Worm (Caenorhabditis elegans) whole organism, late embryonic: ENCODE results near the gene csp-2.
A peak's percentile ranks its signal among the peaks of the same experiment; 100 is the strongest.

Experiments
- F13H6.1 ChIP-seq: sonication (generic microtip); optimal IDR thresholded peaks from 2 replicates; lab custom pipeline; 2016; ENCODE audit warnings: missing genetic modification characterization, missing compliant biosample characterization
- K02D7.2 ChIP-seq: sonication (generic microtip); optimal IDR thresholded peaks from 2 replicates; lab custom pipeline; 2017; ENCODE audit warnings: mild to moderate bottlenecking, missing genetic modification characterization, missing compliant biosample characterization
- K09A11.1 ChIP-seq: sonication (generic microtip); optimal IDR thresholded peaks from 2 replicates; lab custom pipeline; 2017; ENCODE audit warnings: antibody characterized with exemption, mild to moderate bottlenecking, missing genetic modification characterization, missing compliant biosample characterization; ENCODE audit not compliant: insufficient read depth
- ceh-14 ChIP-seq: sonication (generic microtip); optimal IDR thresholded peaks from 2 replicates; lab custom pipeline; 2016; ENCODE audit warnings: missing genotype, missing genetic modification characterization, missing compliant biosample characterization
- ceh-18 ChIP-seq: sonication (generic microtip); optimal IDR thresholded peaks from 2 replicates; lab custom pipeline; 2016; ENCODE audit warnings: missing genetic modification characterization, missing compliant biosample characterization
- ceh-24 ChIP-seq: sonication (generic microtip); optimal IDR thresholded peaks from 2 replicates; lab custom pipeline; 2016; ENCODE audit warnings: mild to moderate bottlenecking, missing genetic modification characterization, missing compliant biosample characterization
- ceh-31 ChIP-seq: sonication (generic microtip); optimal IDR thresholded peaks from 2 replicates; lab custom pipeline; 2016; ENCODE audit warnings: missing genetic modification characterization, missing compliant biosample characterization
- ceh-48 ChIP-seq: sonication (generic microtip); optimal IDR thresholded peaks from 2 replicates; lab custom pipeline; 2016; ENCODE audit warnings: missing genetic modification characterization, inconsistent platforms, missing compliant biosample characterization
- ceh-6 ChIP-seq: fragments of 200-800 bp; sonication (Bioruptor generic); optimal IDR thresholded peaks from 2 replicates; lab custom pipeline; 2018; ENCODE audit warnings: mild to moderate bottlenecking, missing genetic modification characterization, missing compliant biosample characterization
- ceh-9 ChIP-seq: sonication (generic microtip); optimal IDR thresholded peaks from 2 replicates; lab custom pipeline; 2016; ENCODE audit warnings: mild to moderate bottlenecking, missing genetic modification characterization, inconsistent platforms, missing compliant biosample characterization
- che-1 ChIP-seq: sonication (generic microtip); optimal IDR thresholded peaks from 2 replicates; lab custom pipeline; 2016; ENCODE audit warnings: mild to moderate bottlenecking, missing genetic modification characterization, missing compliant biosample characterization
- dmd-4 ChIP-seq: sonication (generic microtip); optimal IDR thresholded peaks from 2 replicates; lab custom pipeline; 2016; ENCODE audit warnings: borderline replicate concordance, missing genetic modification characterization, missing compliant biosample characterization
- dve-1 ChIP-seq: sonication (generic microtip); optimal IDR thresholded peaks from 2 replicates; lab custom pipeline; 2017; ENCODE audit warnings: antibody characterized with exemption, mild to moderate bottlenecking, missing genetic modification characterization, missing compliant biosample characterization
- elt-2 ChIP-seq: sonication (generic microtip); optimal IDR thresholded peaks from 2 replicates; lab custom pipeline; 2016; ENCODE audit warnings: missing genetic modification reagents, missing genetic modification characterization, missing compliant biosample characterization
- ets-4 ChIP-seq: sonication (generic microtip); optimal IDR thresholded peaks from 2 replicates; lab custom pipeline; 2016; ENCODE audit warnings: missing genetic modification characterization, missing compliant biosample characterization
- eyg-1 ChIP-seq: sonication (generic microtip); optimal IDR thresholded peaks from 2 replicates; lab custom pipeline; 2016; ENCODE audit warnings: missing genotype, missing genetic modification characterization, missing compliant biosample characterization
- fkh-10 ChIP-seq: fragments of 150-350 bp; optimal IDR thresholded peaks from 2 replicates; lab custom pipeline; 2014; ENCODE audit warnings: missing biosample characterization, missing genetic modification reagents, missing genetic modification characterization
- gmeb-2 ChIP-seq: sonication (generic microtip); optimal IDR thresholded peaks from 2 replicates; lab custom pipeline; 2016; ENCODE audit warnings: missing genetic modification characterization, inconsistent platforms, missing compliant biosample characterization
- hlh-13 ChIP-seq: fragments of 200-800 bp; sonication (Bioruptor generic); optimal IDR thresholded peaks from 2 replicates; lab custom pipeline; 2018; ENCODE audit warnings: mild to moderate bottlenecking, missing genetic modification characterization, missing compliant biosample characterization
- hlh-15 ChIP-seq: sonication (generic microtip); optimal IDR thresholded peaks from 2 replicates; lab custom pipeline; 2016; ENCODE audit warnings: missing genetic modification characterization, missing compliant biosample characterization
- hlh-30 ChIP-seq: sonication (generic microtip); optimal IDR thresholded peaks from 2 replicates; lab custom pipeline; 2017; ENCODE audit warnings: antibody characterized with exemption, missing genetic modification characterization, missing compliant biosample characterization; ENCODE audit not compliant: insufficient read depth
- lin-11 ChIP-seq: fragments of 200-800 bp; sonication (Bioruptor generic); optimal IDR thresholded peaks from 2 replicates; lab custom pipeline; 2018; ENCODE audit warnings: mild to moderate bottlenecking, missing genetic modification characterization, missing compliant biosample characterization
- madf-2 ChIP-seq: sonication (generic microtip); optimal IDR thresholded peaks from 2 replicates; lab custom pipeline; 2017; ENCODE audit warnings: missing genetic modification characterization, missing compliant biosample characterization
- nfya-1 ChIP-seq: sonication (generic microtip); optimal IDR thresholded peaks from 2 replicates; lab custom pipeline; 2017; ENCODE audit warnings: missing genetic modification characterization, mild to moderate bottlenecking, missing compliant biosample characterization, antibody characterized with exemption, moderate library complexity
- nhr-11 ChIP-seq: fragments of 150-350 bp; optimal IDR thresholded peaks from 2 replicates; lab custom pipeline; 2014; ENCODE audit warnings: missing biosample characterization, missing genetic modification characterization
- nhr-232 ChIP-seq: sonication (generic microtip); optimal IDR thresholded peaks from 2 replicates; lab custom pipeline; 2016; ENCODE audit warnings: missing genetic modification characterization, missing compliant biosample characterization
- npax-4 ChIP-seq: sonication (generic microtip); optimal IDR thresholded peaks from 2 replicates; lab custom pipeline; 2016; ENCODE audit warnings: missing genetic modification characterization, missing compliant biosample characterization
- odd-2 ChIP-seq: sonication (generic microtip); optimal IDR thresholded peaks from 2 replicates; lab custom pipeline; 2017; ENCODE audit warnings: antibody characterized with exemption, mild to moderate bottlenecking, missing genetic modification characterization, missing compliant biosample characterization
- pag-3 ChIP-seq: sonication (generic microtip); optimal IDR thresholded peaks from 2 replicates; lab custom pipeline; 2016; ENCODE audit warnings: missing compliant biosample characterization, missing genetic modification characterization, borderline replicate concordance
- pax-1 ChIP-seq: fragments of 150-350 bp; optimal IDR thresholded peaks from 2 replicates; lab custom pipeline; 2014; ENCODE audit warnings: missing biosample characterization, missing genetic modification characterization
- pha-2 ChIP-seq: sonication (generic microtip); optimal IDR thresholded peaks from 2 replicates; lab custom pipeline; 2017; ENCODE audit warnings: mild to moderate bottlenecking, missing genetic modification characterization, missing compliant biosample characterization
- rnt-1 ChIP-seq: sonication (generic microtip); optimal IDR thresholded peaks from 2 replicates; lab custom pipeline; 2016; ENCODE audit warnings: missing genetic modification characterization, missing compliant biosample characterization
- sdc-2 ChIP-seq: sonication (generic microtip); optimal IDR thresholded peaks from 2 replicates; lab custom pipeline; 2016; ENCODE audit warnings: missing genotype, missing genetic modification characterization, missing compliant biosample characterization
- ttx-3 ChIP-seq: sonication (generic microtip); optimal IDR thresholded peaks from 2 replicates; lab custom pipeline; 2016; ENCODE audit warnings: missing genetic modification reagents, missing genetic modification characterization, missing compliant biosample characterization
- unc-42 ChIP-seq: sonication (generic microtip); optimal IDR thresholded peaks from 2 replicates; lab custom pipeline; 2016; ENCODE audit warnings: missing genotype, missing genetic modification characterization, missing compliant biosample characterization
- unc-55 ChIP-seq: sonication (generic microtip); optimal IDR thresholded peaks from 2 replicates; lab custom pipeline; 2017; ENCODE audit warnings: missing biosample characterization, missing genetic modification reagents, missing genetic modification characterization
- unc-86 ChIP-seq: sonication (generic microtip); optimal IDR thresholded peaks from 2 replicates; lab custom pipeline; 2016; ENCODE audit warnings: missing genetic modification characterization, missing compliant biosample characterization
- ztf-16 ChIP-seq: sonication (generic microtip); optimal IDR thresholded peaks from 2 replicates; lab custom pipeline; 2017; ENCODE audit warnings: missing genetic modification characterization, missing compliant biosample characterization

The csp-2 gene

ce11 chrIV:6326448-6326847, 18.9 kb downstream of the csp-2 start, which contains the start of gene lsm-8:
Gene lsm-8 (plus strand): TSS chrIV:6326526.
- no peak for TF ChIP-seq nfya-1 (tag; lab: Kevin White, UChicago)
- no peak for TF ChIP-seq K02D7.2 (tag; lab: Kevin White, UChicago)
- no peak for TF ChIP-seq dve-1
- TF ChIP-seq F13H6.1 (tag; lab: Kevin White, UChicago) = no peak
- no peak for TF ChIP-seq sdc-2
- no peak for TF ChIP-seq ceh-9
- TF ChIP-seq unc-86 (tag; lab: Kevin White, UChicago) = no peak
- no peak for TF ChIP-seq elt-2
- TF ChIP-seq ceh-14 (tag; lab: Kevin White, UChicago) = no peak
- no peak for TF ChIP-seq eyg-1 (tag; lab: Kevin White, UChicago)
- TF ChIP-seq, all 69 proteins: peak for 0

ce11 chrIV:6327363-6328015, 19.9 kb downstream of the csp-2 start:
- no peak for TF ChIP-seq K09A11.1 (tag; lab: Kevin White, UChicago)
- peak; percentile 43 for TF ChIP-seq unc-42 (tag; lab: Kevin White, UChicago)
- TF ChIP-seq ceh-31 = peak; percentile 29
- TF ChIP-seq nfya-1 (tag; lab: Kevin White, UChicago) = peak; percentile 22
- TF ChIP-seq pag-3 = no peak
- TF ChIP-seq ceh-48 (tag; lab: Kevin White, UChicago) = peak; percentile 51

- TF ChIP-seq ets-4 (tag; lab: Kevin White, UChicago) (no peak), hlh-13 (GFP tag; lab: Kevin White, UChicago) (no peak), gmeb-2 (tag; lab: Kevin White, UChicago) (no peak), ceh-24 (tag; lab: Kevin White, UChicago) (no peak), unc-55 (GFP tag; lab: Kevin White, UChicago) (no peak), lin-11 (tag; lab: Kevin White, UChicago) (no peak), unc-86 (tag; lab: Kevin White, UChicago) (no peak), pax-1 (no peak), fkh-10 (GFP tag; lab: Kevin White, UChicago) (no peak), dve-1 (no peak), hlh-30 (no peak), dmd-4 (tag; lab: Kevin White, UChicago) (no peak), che-1 (no peak), K02D7.2 (tag; lab: Kevin White, UChicago) (no peak), ttx-3 (tag; lab: Kevin White, UChicago) (no peak), ceh-9 (no peak)
These were observed 20.7 kb downstream of the csp-2 start for ce11 chrIV:6328198-6328597.

ce11 chrIV:6329339-6329738, 21.8 kb downstream of the csp-2 start, which contains the start of gene seu-1:
Gene seu-1 (plus strand): TSS chrIV:6329639.
- TF ChIP-seq ceh-14 (tag; lab: Kevin White, UChicago) (no peak), nhr-11 (tag; lab: Kevin White, UChicago) (no peak), ceh-6 (GFP tag; lab: Kevin White, UChicago) (no peak), npax-4 (tag; lab: Kevin White, UChicago) (no peak), odd-2 (tag; lab: Kevin White, UChicago) (no peak), unc-86 (tag; lab: Kevin White, UChicago) (no peak), madf-2 (tag; lab: Kevin White, UChicago) (no peak), K02D7.2 (tag; lab: Kevin White, UChicago) (no peak), hlh-15 (no peak), ceh-24 (tag; lab: Kevin White, UChicago) (no peak)

ce11 chrIV:6330790-6331189, 23.3 kb downstream of the csp-2 start:
- no peak for TF ChIP-seq pha-2 (tag; lab: Kevin White, UChicago)
- TF ChIP-seq rnt-1 = peak; percentile 11
- TF ChIP-seq nhr-232 (tag; lab: Kevin White, UChicago) = no peak
- TF ChIP-seq ceh-18 (tag; lab: Kevin White, UChicago) = no peak
- TF ChIP-seq elt-2 = peak; percentile 56
- no peak for TF ChIP-seq ztf-16 (tag; lab: Kevin White, UChicago)
